Worm (Caenorhabditis elegans) whole organism, early embryonic: Measurements from ENCODE around the gene irld-66.

Experiments used
- B0310.2 ChIP-seq: sonication (generic microtip); optimal IDR thresholded peaks from 2 replicates; lab custom pipeline; 2016; ENCODE audit warnings: mild to moderate bottlenecking, missing genetic modification characterization, missing compliant biosample characterization
- F13C5.2 ChIP-seq: sonication (generic microtip); optimal IDR thresholded peaks from 2 replicates; lab custom pipeline; 2017; ENCODE audit warnings: mild to moderate bottlenecking, missing genetic modification characterization, inconsistent platforms, missing compliant biosample characterization
- aly-1 ChIP-seq: sonication (generic microtip); optimal IDR thresholded peaks from 2 replicates; lab custom pipeline; 2016; ENCODE audit warnings: missing genetic modification characterization, missing compliant biosample characterization
- ama-1 ChIP-seq: fragments of 150-350 bp; optimal IDR thresholded peaks from 2 replicates; lab custom pipeline; 2014
- ceh-13 ChIP-seq: fragments of 200-800 bp; sonication (Bioruptor generic); optimal IDR thresholded peaks from 2 replicates; lab custom pipeline; 2018; ENCODE audit warnings: mild to moderate bottlenecking, missing genetic modification characterization, missing compliant biosample characterization
- ceh-36 ChIP-seq: sonication (generic microtip); optimal IDR thresholded peaks from 2 replicates; lab custom pipeline; 2016; ENCODE audit warnings: missing genetic modification characterization, inconsistent platforms, missing compliant biosample characterization
- ets-7 ChIP-seq: sonication (generic microtip); optimal IDR thresholded peaks from 2 replicates; lab custom pipeline; 2016; ENCODE audit warnings: missing genotype, missing genetic modification characterization, missing compliant biosample characterization
- flt-1 ChIP-seq: fragments of 200-800 bp; sonication (Bioruptor generic); IDR thresholded peaks from 2 replicates; pipeline ENCODE4 v1.3.6; 2022; ENCODE audit warnings: missing genetic modification characterization, missing compliant biosample characterization
- hmbx-1 ChIP-seq: sonication (generic microtip); optimal IDR thresholded peaks from 2 replicates; lab custom pipeline; 2016; ENCODE audit warnings: mild to moderate bottlenecking, missing genetic modification characterization, missing compliant biosample characterization
- hmg-4 ChIP-seq: fragments of 200-800 bp; sonication (Bioruptor generic); optimal IDR thresholded peaks from 2 replicates; lab custom pipeline; 2018; ENCODE audit warnings: mild to moderate bottlenecking, missing genetic modification characterization, missing compliant biosample characterization
- hnd-1 ChIP-seq: sonication (generic microtip); optimal IDR thresholded peaks from 2 replicates; lab custom pipeline; 2016; ENCODE audit warnings: missing genetic modification characterization, missing compliant biosample characterization
- pes-1 ChIP-seq: fragments of 200-800 bp; sonication (Bioruptor generic); IDR thresholded peaks from 2 replicates; pipeline ENCODE4 v1.3.6; 2022; ENCODE audit warnings: missing genetic modification reagents, missing genetic modification characterization, missing compliant biosample characterization
- scrt-1 ChIP-seq: fragments of 200-800 bp; sonication (Bioruptor generic); IDR thresholded peaks from 2 replicates; pipeline ENCODE4 v1.3.6; 2022; ENCODE audit warnings: missing genetic modification characterization, missing compliant biosample characterization
- sea-1 ChIP-seq: fragments of 200-800 bp; sonication (Bioruptor generic); conservative IDR thresholded peaks from 2 replicates; pipeline ENCODE4 v1.3.6; 2022; ENCODE audit warnings: missing genetic modification characterization, missing compliant biosample characterization
- tbx-11 ChIP-seq: fragments of 200-800 bp; sonication (Bioruptor generic); IDR thresholded peaks from 2 replicates; pipeline ENCODE4 v1.3.6; 2022; ENCODE audit warnings: missing genetic modification characterization, missing compliant biosample characterization
- tbx-37 ChIP-seq: fragments of 200-800 bp; sonication (Bioruptor generic); conservative IDR thresholded peaks from 2 replicates; pipeline ENCODE4 v1.3.6; 2022; ENCODE audit warnings: missing genetic modification reagents, missing genetic modification characterization, missing compliant biosample characterization
- tra-4 ChIP-seq: sonication (generic microtip); optimal IDR thresholded peaks from 2 replicates; lab custom pipeline; 2017; ENCODE audit warnings: missing genetic modification characterization, missing compliant biosample characterization

The irld-66 gene

DNA sequence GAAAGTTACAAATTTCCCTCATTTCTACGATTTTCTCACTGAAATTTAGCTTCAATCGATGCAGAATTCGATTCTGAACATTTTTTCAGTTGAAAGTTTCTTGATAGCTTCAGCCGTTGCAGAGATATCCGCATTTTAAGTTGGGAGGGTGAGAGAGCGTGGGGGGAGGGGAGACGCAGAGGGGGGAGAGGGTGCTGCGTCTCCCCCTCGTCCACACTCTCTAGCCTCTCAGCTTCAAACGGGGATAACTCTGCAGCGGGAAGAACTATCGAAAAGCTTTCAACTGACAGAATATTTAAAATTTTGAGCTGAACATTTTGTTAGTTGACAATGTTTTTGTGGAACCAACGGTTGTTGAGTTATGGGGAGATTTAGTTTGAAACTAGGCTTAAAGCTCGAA, 18.8 kb downstream of the irld-66 start:
- no peak for TF ChIP-seq hmg-4 (GFP tag; lab: Kevin White, UChicago)
- no peak for TF ChIP-seq tbx-11 (GFP tag; lab: Robert Waterston, UW)
- TF ChIP-seq F13C5.2 (tag; lab: Kevin White, UChicago) = no peak
- TF ChIP-seq ceh-13 = no peak
- no peak for TF ChIP-seq pes-1 (GFP tag; lab: Robert Waterston, UW)
- no peak for TF ChIP-seq B0310.2 (tag; lab: Kevin White, UChicago)
- no peak for TF ChIP-seq flt-1 (GFP tag; lab: Robert Waterston, UW)
- TF ChIP-seq tbx-37 = no peak
- no peak for TF ChIP-seq hmbx-1 (tag; lab: Kevin White, UChicago)
- no peak for TF ChIP-seq sea-1 (GFP tag; lab: Robert Waterston, UW)
- no peak for TF ChIP-seq hnd-1 (tag; lab: Kevin White, UChicago)
- TF ChIP-seq aly-1 = no peak
- no peak for TF ChIP-seq ama-1 (lab: Kevin White, UChicago)
- TF ChIP-seq ets-7 (tag; lab: Kevin White, UChicago) = no peak

DNA sequence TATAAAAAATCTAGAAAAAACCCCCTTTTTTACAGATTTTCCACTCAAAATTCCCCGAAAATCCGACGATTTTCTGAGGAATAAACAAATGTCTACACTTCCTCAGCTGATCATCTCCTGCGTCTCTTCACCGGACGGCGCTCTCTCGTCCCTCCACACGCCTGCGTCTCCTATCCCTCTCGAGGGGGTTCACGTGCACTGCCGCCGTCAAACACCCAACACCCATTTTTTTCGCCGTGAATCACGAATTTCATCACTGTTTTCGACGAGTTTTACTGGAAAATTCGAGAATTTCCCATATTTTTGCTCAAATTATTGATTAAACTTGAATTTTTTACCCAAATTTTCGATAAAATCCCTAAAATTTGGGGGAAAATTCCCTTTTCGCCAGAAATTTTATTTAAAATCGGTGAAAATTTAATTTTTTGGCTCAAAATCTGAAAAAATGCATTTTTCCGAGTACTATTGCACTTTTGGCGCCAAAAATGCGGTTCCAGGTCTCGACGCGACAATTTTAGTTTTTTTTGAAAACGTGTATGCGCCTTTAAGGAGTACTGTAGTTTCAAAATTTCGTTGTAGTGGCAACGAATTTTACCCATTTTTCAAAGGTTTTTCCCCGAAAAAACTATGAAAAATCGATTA, 19.7 kb downstream of the irld-66 start:
- TF ChIP-seq ceh-13 (no peak), tbx-37 (no peak), scrt-1 (GFP tag; lab: Robert Waterston, UW) (no peak), pes-1 (GFP tag; lab: Robert Waterston, UW) (no peak), hnd-1 (tag; lab: Kevin White, UChicago) (no peak), ceh-36 (tag; lab: Kevin White, UChicago) (no peak), F13C5.2 (tag; lab: Kevin White, UChicago) (no peak), flt-1 (GFP tag; lab: Robert Waterston, UW) (no peak), tra-4 (tag; lab: Kevin White, UChicago) (no peak), aly-1 (no peak), hmg-4 (GFP tag; lab: Kevin White, UChicago) (no peak), B0310.2 (tag; lab: Kevin White, UChicago) (no peak), hmbx-1 (tag; lab: Kevin White, UChicago) (no peak), ama-1 (lab: Kevin White, UChicago) (no peak), tbx-11 (GFP tag; lab: Robert Waterston, UW) (no peak), sea-1 (GFP tag; lab: Robert Waterston, UW) (no peak), ets-7 (tag; lab: Kevin White, UChicago) (no peak)

DNA sequence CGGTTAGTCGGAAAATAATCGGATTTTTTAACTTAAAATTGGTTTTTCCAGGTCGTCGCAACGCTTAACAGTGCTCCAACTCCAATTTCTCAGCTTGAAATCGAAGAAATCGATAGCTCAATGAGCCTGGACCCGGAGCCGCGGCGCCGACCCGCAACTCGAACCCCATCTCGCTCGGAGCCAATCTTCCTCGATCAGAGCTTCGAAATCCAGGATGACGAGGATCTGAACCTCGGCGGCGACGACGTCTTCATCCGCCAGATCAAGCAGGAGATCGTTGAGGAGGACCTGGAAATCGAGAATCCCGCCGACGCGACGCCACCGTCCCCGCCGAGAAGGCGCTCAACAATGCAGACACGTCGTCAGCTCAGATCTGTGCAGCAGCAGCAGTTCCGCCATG, 20.4 kb downstream of the irld-66 start:
- TF ChIP-seq ets-7 (tag; lab: Kevin White, UChicago) = no peak
- no peak for TF ChIP-seq scrt-1 (GFP tag; lab: Robert Waterston, UW)
- TF ChIP-seq hmbx-1 (tag; lab: Kevin White, UChicago) = no peak
- TF ChIP-seq ceh-36 (tag; lab: Kevin White, UChicago) = no peak
- TF ChIP-seq sea-1 (GFP tag; lab: Robert Waterston, UW) = no peak
- no peak for TF ChIP-seq flt-1 (GFP tag; lab: Robert Waterston, UW)
- TF ChIP-seq pes-1 (GFP tag; lab: Robert Waterston, UW) = no peak
- TF ChIP-seq aly-1 = no peak
- TF ChIP-seq hnd-1 (tag; lab: Kevin White, UChicago) = no peak
- no peak for TF ChIP-seq tbx-11 (GFP tag; lab: Robert Waterston, UW)
- TF ChIP-seq hmg-4 (GFP tag; lab: Kevin White, UChicago) = no peak
- no peak for TF ChIP-seq tbx-37
- no peak for TF ChIP-seq F13C5.2 (tag; lab: Kevin White, UChicago)

DNA sequence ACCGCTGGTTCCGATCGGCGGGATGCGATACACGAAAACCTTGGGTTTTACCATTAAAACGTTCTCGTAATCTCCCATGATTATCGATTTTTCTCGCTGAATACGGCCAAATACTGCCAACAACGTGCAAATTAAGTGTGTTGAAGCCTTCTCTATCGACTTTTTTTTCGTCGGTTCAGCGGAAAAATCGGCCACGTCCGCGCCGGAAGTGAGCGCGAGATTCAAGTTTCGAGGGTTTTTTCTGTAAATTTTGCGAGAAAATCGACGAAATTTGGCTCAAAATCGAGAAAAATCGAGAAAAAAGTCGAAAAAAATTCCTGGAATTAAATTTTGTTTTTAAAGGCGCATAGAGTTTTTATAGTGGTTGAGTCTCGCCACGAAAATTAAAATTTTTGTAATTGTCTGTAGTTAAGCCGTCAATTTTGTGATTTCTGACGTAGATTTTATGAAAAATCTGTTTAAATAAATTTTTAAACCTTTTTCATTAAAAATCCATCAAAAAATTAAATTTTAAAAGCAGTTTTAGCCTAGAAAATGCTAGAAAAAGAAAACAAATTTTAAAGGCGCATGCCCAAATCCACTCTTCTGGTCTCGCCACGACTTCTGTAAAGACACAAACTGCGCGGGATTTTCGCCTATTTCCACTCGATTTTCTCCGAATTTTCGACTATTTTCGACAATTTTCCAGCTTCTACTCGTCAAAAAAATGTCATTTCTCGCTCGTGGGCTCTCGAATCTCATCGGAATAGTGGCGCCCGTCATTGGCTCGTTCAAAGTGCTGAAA, 21.4 kb downstream of the irld-66 start, which contains the start of the genes ncap-1 and Y110A2AR.1:
Gene ncap-1 (minus strand): TSS at position 241 of the 784 bp plus-strand sequence.
Gene Y110A2AR.1 (plus strand): TSS at position 637 of the 784 bp plus-strand sequence.
- TF ChIP-seq tbx-37 (no peak), tbx-11 (GFP tag; lab: Robert Waterston, UW) (no peak), B0310.2 (tag; lab: Kevin White, UChicago) (no peak), sea-1 (GFP tag; lab: Robert Waterston, UW) (no peak), flt-1 (GFP tag; lab: Robert Waterston, UW) (no peak), hmbx-1 (tag; lab: Kevin White, UChicago) (no peak), hnd-1 (tag; lab: Kevin White, UChicago) (no peak), ets-7 (tag; lab: Kevin White, UChicago) (no peak), aly-1 (no peak), pes-1 (GFP tag; lab: Robert Waterston, UW) (no peak), tra-4 (tag; lab: Kevin White, UChicago) (no peak), F13C5.2 (tag; lab: Kevin White, UChicago) (no peak), hmg-4 (GFP tag; lab: Kevin White, UChicago) (no peak), ceh-13 (no peak), ama-1 (lab: Kevin White, UChicago) (no peak)

DNA sequence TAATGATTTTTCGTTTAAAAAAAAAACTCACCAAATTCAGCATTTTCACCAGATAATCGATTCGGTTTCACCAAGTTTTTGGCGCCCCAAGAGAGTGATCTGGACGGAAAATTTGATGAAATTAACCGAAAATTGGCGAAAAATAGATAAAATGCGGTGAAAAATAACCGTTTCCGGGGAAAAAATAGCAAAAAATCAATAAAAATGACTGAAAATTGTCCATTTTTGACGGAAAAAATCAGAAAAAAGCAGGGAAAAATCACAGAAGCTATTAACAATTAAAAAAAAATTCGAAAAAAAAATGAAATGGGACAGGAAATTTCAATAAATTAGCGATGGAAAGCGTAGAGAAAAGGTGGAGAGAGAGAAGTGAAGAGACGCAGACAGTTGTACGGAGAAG, 27.1 kb downstream of the irld-66 start, which contains the start of gene ubc-15:
Gene ubc-15 (minus strand): TSS at position 101 of the 400 bp plus-strand sequence.
- TF ChIP-seq aly-1 = no peak
- no peak for TF ChIP-seq pes-1 (GFP tag; lab: Robert Waterston, UW)
- TF ChIP-seq F13C5.2 (tag; lab: Kevin White, UChicago) = no peak
- TF ChIP-seq B0310.2 (tag; lab: Kevin White, UChicago) = no peak
- TF ChIP-seq tbx-37 = no peak
- TF ChIP-seq hnd-1 (tag; lab: Kevin White, UChicago) = no peak
- TF ChIP-seq scrt-1 (GFP tag; lab: Robert Waterston, UW) = no peak
- TF ChIP-seq ceh-36 (tag; lab: Kevin White, UChicago) = no peak
- no peak for TF ChIP-seq ama-1 (lab: Kevin White, UChicago)
- TF ChIP-seq tra-4 (tag; lab: Kevin White, UChicago) = no peak
- TF ChIP-seq ceh-13 = no peak
- no peak for TF ChIP-seq sea-1 (GFP tag; lab: Robert Waterston, UW)
- TF ChIP-seq ets-7 (tag; lab: Kevin White, UChicago) = no peak
- TF ChIP-seq tbx-11 (GFP tag; lab: Robert Waterston, UW) = no peak
- TF ChIP-seq flt-1 (GFP tag; lab: Robert Waterston, UW) = no peak
- no peak for TF ChIP-seq hmbx-1 (tag; lab: Kevin White, UChicago)
- no peak for TF ChIP-seq hmg-4 (GFP tag; lab: Kevin White, UChicago)
